Worm (Caenorhabditis elegans): ENCODE data around the gene rps-3.

Gene rps-3

ce11 chrIII:6157708-6158321 is 48.8 kb upstream of the rps-3 start, which contains the start of gene anmt-2:
anmt-2 (minus strand) TSS chrIII:6157758.
- TF ChIP-seq lim-7 (GFP tag; IDR thresholded peaks at IDR 0.05) (peak; percentile 16; the same call in 1 of the 2 replicates), spr-1 (tag; optimal IDR thresholded peaks at IDR 0.05) (no peak), ceh-32 (tag; optimal IDR thresholded peaks at IDR 0.05; ENCODE audit: poor library complexity) (no peak), dve-1 (tag; optimal IDR thresholded peaks at IDR 0.05; ENCODE audit: insufficient read depth) (no peak), gei-8 (GFP tag; optimal IDR thresholded peaks at IDR 0.05) (no peak), daf-16 (GFP tag; optimal IDR thresholded peaks at IDR 0.05) (peak in 1 of 2 experiments; percentile 56), daf-16 (tag; optimal IDR thresholded peaks at IDR 0.05) (no peak), madf-9 (GFP tag; conservative IDR thresholded peaks at IDR 0.05) (no peak), mdt-29 (GFP tag; IDR thresholded peaks at IDR 0.05) (no peak), nhr-10 (tag; optimal IDR thresholded peaks at IDR 0.05) (no peak), aly-2 (tag; optimal IDR thresholded peaks at IDR 0.05) (no peak), cey-2 (tag; optimal IDR thresholded peaks at IDR 0.05; ENCODE audit: borderline replicate concordance, insufficient read depth) (no peak), pha-4 (GFP tag; IDR thresholded peaks at IDR 0.05) (no peak), pha-4 (tag; optimal IDR thresholded peaks at IDR 0.05) (no peak), fkh-10 (GFP tag; optimal IDR thresholded peaks at IDR 0.05) (no peak), daf-8 (GFP tag; IDR thresholded peaks at IDR 0.05) (no peak), ama-1 (optimal IDR thresholded peaks at IDR 0.05) (no peak), set-16 (GFP tag; IDR thresholded peaks at IDR 0.05) (peak; percentile 45; the same call in 1 of the 2 replicates), hmg-1.1 (GFP tag; IDR thresholded peaks at IDR 0.05) (no peak), nhr-25 (tag; optimal IDR thresholded peaks at IDR 0.05; ENCODE audit: borderline replicate concordance, insufficient read depth) (no peak), ztf-11 (tag; optimal IDR thresholded peaks at IDR 0.05) (no peak), Y105C5A.15 (GFP tag; IDR thresholded peaks at IDR 0.05) (no peak), ceh-28 (tag; optimal IDR thresholded peaks at IDR 0.05) (no peak), hlh-11 (tag; optimal IDR thresholded peaks at IDR 0.05) (peak; percentile 30), snpc-4 (tag; optimal IDR thresholded peaks at IDR 0.05) (no peak), lin-39 (tag; optimal IDR thresholded peaks at IDR 0.05) (no peak), egl-27 (tag; optimal IDR thresholded peaks at IDR 0.05) (no peak), F26F4.8 (GFP tag; conservative IDR thresholded peaks at IDR 0.05) (no peak), ceh-82 (tag; optimal IDR thresholded peaks at IDR 0.05) (no peak), Y75B8A.6 (GFP tag; IDR thresholded peaks at IDR 0.05) (no peak)

- TF ChIP-seq snpc-4 (tag; optimal IDR thresholded peaks at IDR 0.05): no peak
- no peak for TF ChIP-seq ceh-28 (tag; optimal IDR thresholded peaks at IDR 0.05)
- TF ChIP-seq mxl-3 (GFP tag; optimal IDR thresholded peaks at IDR 0.05): peak; percentile 19
- no peak for TF ChIP-seq tag-97 (GFP tag; IDR thresholded peaks at IDR 0.05)
- TF ChIP-seq nhr-10 (tag; optimal IDR thresholded peaks at IDR 0.05): peak; percentile 16
- peak; percentile 28; the same call in 1 of the 2 replicates for TF ChIP-seq nhr-41 (GFP tag; IDR thresholded peaks at IDR 0.05)
- peak; percentile 70; the same call in 1 of the 2 replicates for TF ChIP-seq Y105C5A.15 (GFP tag; IDR thresholded peaks at IDR 0.05)
- peak; percentile 27 for TF ChIP-seq nhr-6 (tag; optimal IDR thresholded peaks at IDR 0.05)
- TF ChIP-seq ZK546.5 (tag; optimal IDR thresholded peaks at IDR 0.05): no peak
- TF ChIP-seq snpc-1.2 (GFP tag; IDR thresholded peaks at IDR 0.05): peak; percentile 79
- TF ChIP-seq F26F4.8 (GFP tag; conservative IDR thresholded peaks at IDR 0.05): peak; percentile 88
- peak; percentile 76 for TF ChIP-seq lin-38 (GFP tag; IDR thresholded peaks at IDR 0.05)
- TF ChIP-seq hlh-11 (tag; optimal IDR thresholded peaks at IDR 0.05): peak; percentile 79
- peak; percentile 72; the same call in 1 of the 2 replicates for TF ChIP-seq pha-4 (GFP tag; IDR thresholded peaks at IDR 0.05)
- TF ChIP-seq pha-4 (tag; optimal IDR thresholded peaks at IDR 0.05): no peak
- no peak for TF ChIP-seq daf-12 (tag; optimal IDR thresholded peaks at IDR 0.05)
- peak; percentile 88 for TF ChIP-seq daf-19 (GFP tag; conservative IDR thresholded peaks at IDR 0.05)
- TF ChIP-seq madf-9 (GFP tag; conservative IDR thresholded peaks at IDR 0.05): peak; percentile 71
- TF ChIP-seq nhr-76 (tag; optimal IDR thresholded peaks at IDR 0.05): no peak
- peak; percentile 63; the same call in 1 of the 2 replicates for TF ChIP-seq T26A8.4 (GFP tag; IDR thresholded peaks at IDR 0.05)
- TF ChIP-seq unc-130 (GFP tag; optimal IDR thresholded peaks at IDR 0.05): peak; percentile 21
- no peak for TF ChIP-seq Y75B8A.6 (GFP tag; IDR thresholded peaks at IDR 0.05)
- peak; percentile 59 for TF ChIP-seq aha-1 (tag)
- peak; percentile 73; the same call in 1 of the 2 replicates for TF ChIP-seq nhr-42 (GFP tag; IDR thresholded peaks at IDR 0.05)
- no peak for TF ChIP-seq egl-27 (tag; optimal IDR thresholded peaks at IDR 0.05)
- TF ChIP-seq lin-13 (GFP tag; optimal IDR thresholded peaks at IDR 0.05): peak; percentile 54
- peak; percentile 76 for TF ChIP-seq dmd-9 (GFP tag; IDR thresholded peaks at IDR 0.05)
- peak; percentile 39 for TF ChIP-seq F49E8.2 (tag; optimal IDR thresholded peaks at IDR 0.05; ENCODE audit: borderline replicate concordance)
Measured at ce11 chrIII:6158642-6159475, 47.7 kb upstream of the rps-3 start, which contains the start of gene nfm-1. nfm-1 (plus strand) TSS chrIII:6159453.
